Worm (Caenorhabditis elegans): Measurements from ENCODE around the gene gei-8.

The gei-8 gene

DNA sequence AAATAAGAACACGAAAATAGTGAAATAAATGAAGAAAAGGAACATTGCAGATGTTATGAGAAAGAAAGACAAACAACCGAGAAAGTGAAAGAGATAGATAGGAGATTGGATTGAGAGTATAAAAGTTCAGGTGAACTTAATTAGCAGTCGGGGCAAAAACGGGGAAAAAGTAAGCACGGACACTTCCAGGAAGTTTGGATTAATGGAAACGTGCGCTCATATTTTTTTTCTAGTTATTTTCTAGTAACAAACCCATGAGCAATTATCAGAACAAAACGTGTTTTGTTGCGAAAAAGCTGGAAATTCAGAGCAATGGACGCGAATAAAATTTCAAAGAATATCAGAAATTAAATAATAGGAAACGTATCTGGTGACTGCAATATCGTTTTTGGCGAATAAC lies 891 bp upstream of the gei-8 start:
- TF ChIP-seq lsy-2 (tag; optimal IDR thresholded peaks at IDR 0.05) (peak in 1 of 2 experiments; percentile 55), lin-11 (tag; optimal IDR thresholded peaks at IDR 0.05) (peak; percentile 12), ZK546.5 (tag; optimal IDR thresholded peaks at IDR 0.05) (no peak), mdl-1 (tag; optimal IDR thresholded peaks at IDR 0.05) (no peak), nhr-77 (tag; optimal IDR thresholded peaks at IDR 0.05) (no peak), nhr-237 (tag; optimal IDR thresholded peaks at IDR 0.05) (no peak), gmeb-1 (tag; optimal IDR thresholded peaks at IDR 0.05) (no peak), ceh-82 (tag; optimal IDR thresholded peaks at IDR 0.05) (no peak), nhr-21 (tag; optimal IDR thresholded peaks at IDR 0.05) (peak; percentile 63), blmp-1 (tag; optimal IDR thresholded peaks at IDR 0.05; ENCODE audit: insufficient read depth) (no peak), skn-1 (tag; optimal IDR thresholded peaks at IDR 0.05) (no peak)

DNA sequence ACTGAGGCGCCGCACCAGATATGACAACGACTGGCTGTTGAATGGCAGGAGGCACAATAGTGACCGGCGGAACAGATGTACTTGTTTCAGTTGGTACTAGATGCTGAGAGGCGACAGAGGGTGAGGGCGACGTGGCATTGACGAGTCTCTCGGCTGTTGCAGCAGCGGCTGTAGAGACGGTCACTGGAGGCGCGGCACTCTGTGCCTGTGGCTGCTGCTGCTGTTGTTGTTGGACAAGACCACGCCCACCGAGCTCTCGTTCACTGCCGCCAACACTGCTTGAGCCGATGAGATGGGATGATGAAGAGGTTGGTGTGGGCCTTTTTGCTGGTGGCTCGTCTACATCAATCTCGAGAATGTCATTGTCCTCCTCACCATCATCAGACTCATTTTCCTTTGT lies 3.9 kb downstream of the gei-8 start:
- TF ChIP-seq nhr-12 (tag; optimal IDR thresholded peaks at IDR 0.05) (no peak), nhr-129 (tag; optimal IDR thresholded peaks at IDR 0.05) (no peak), ceh-16 (tag; optimal IDR thresholded peaks at IDR 0.05) (no peak), ztf-11 (tag; optimal IDR thresholded peaks at IDR 0.05) (no peak), peb-1 (tag; optimal IDR thresholded peaks at IDR 0.05) (no peak), lin-13 (GFP tag; optimal IDR thresholded peaks at IDR 0.05) (no peak)

- TF ChIP-seq nhr-10 (tag; optimal IDR thresholded peaks at IDR 0.05) (no peak), peb-1 (tag; optimal IDR thresholded peaks at IDR 0.05) (no peak), ZK546.5 (tag; optimal IDR thresholded peaks at IDR 0.05) (no peak), elt-1 (tag; optimal IDR thresholded peaks at IDR 0.05) (no peak), mab-5 (tag; optimal IDR thresholded peaks at IDR 0.05) (no peak), mdl-1 (tag; optimal IDR thresholded peaks at IDR 0.05) (no peak), zag-1 (tag; optimal IDR thresholded peaks at IDR 0.05) (no peak), snpc-4 (tag; optimal IDR thresholded peaks at IDR 0.05) (no peak), nhr-23 (tag; optimal IDR thresholded peaks at IDR 0.05) (no peak), fos-1 (tag; optimal IDR thresholded peaks at IDR 0.05) (no peak)
Measured at ce11 chrIII:8115877-8116276, 5.2 kb downstream of the gei-8 start.

ce11 chrIII:8111347-8111746 lies 9.7 kb downstream of the gei-8 start:
- no peak for TF ChIP-seq nhr-6 (tag; optimal IDR thresholded peaks at IDR 0.05)
- TF ChIP-seq mab-5 (tag; optimal IDR thresholded peaks at IDR 0.05) = no peak
- TF ChIP-seq sma-9 (GFP tag; optimal IDR thresholded peaks at IDR 0.05) = no peak
- no peak for TF ChIP-seq sma-9 (tag; optimal IDR thresholded peaks at IDR 0.05)
- no peak for TF ChIP-seq lin-11 (tag; optimal IDR thresholded peaks at IDR 0.05)
- TF ChIP-seq aly-2 (tag; optimal IDR thresholded peaks at IDR 0.05) = no peak
- no peak for TF ChIP-seq ama-1 (optimal IDR thresholded peaks at IDR 0.05)
- no peak for TF ChIP-seq nhr-129 (tag; optimal IDR thresholded peaks at IDR 0.05)
- TF ChIP-seq nhr-25 (tag; optimal IDR thresholded peaks at IDR 0.05) = no peak
- TF ChIP-seq ceh-16 (tag; optimal IDR thresholded peaks at IDR 0.05) = no peak
- no peak for TF ChIP-seq dmd-4 (tag; optimal IDR thresholded peaks at IDR 0.05)
- no peak for TF ChIP-seq R02D3.7 (tag; optimal IDR thresholded peaks at IDR 0.05)
- TF ChIP-seq ZK546.5 (tag; optimal IDR thresholded peaks at IDR 0.05) = no peak
- no peak for TF ChIP-seq fos-1 (tag; optimal IDR thresholded peaks at IDR 0.05)
- TF ChIP-seq egl-27 (tag; optimal IDR thresholded peaks at IDR 0.05) = no peak
- no peak for TF ChIP-seq blmp-1 (tag; optimal IDR thresholded peaks at IDR 0.05; ENCODE audit: insufficient read depth)
- no peak for TF ChIP-seq lin-39 (tag; optimal IDR thresholded peaks at IDR 0.05)

DNA sequence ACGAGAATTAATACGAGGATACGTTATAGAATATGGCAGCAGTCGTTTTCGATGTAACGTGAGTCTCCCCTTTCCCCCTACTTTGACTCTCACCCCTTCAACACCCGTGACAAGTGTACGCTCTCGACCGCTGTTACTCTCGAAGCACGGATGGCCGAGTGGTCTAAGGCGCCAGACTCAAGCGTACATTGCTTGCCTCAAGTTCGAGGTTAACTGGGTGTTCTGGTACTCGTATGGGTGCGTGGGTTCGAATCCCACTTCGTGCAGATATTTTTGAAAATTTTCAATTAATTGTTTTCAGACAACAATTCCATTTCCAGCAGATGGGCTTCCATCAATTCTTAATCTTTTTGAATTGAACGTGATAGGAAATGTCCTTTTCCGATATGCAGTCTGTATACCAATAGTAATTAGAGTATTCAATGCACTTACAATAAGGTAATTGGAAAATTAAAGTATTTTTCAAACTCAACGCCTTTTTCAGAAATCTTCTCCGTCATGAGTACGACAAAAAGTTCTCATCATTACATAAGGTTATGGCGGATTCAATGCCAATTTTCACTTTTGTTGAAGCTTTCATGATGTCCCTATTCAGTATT lies 11.5 kb downstream of the gei-8 start:
- TF ChIP-seq sma-3 (GFP tag; optimal IDR thresholded peaks at IDR 0.05) (peak; percentile 67), mab-5 (tag; optimal IDR thresholded peaks at IDR 0.05) (no peak), nhr-10 (tag; optimal IDR thresholded peaks at IDR 0.05) (no peak), gmeb-1 (tag; optimal IDR thresholded peaks at IDR 0.05) (peak; percentile 66), lsy-2 (tag; optimal IDR thresholded peaks at IDR 0.05) (peak; percentile 73 to 81), ceh-16 (tag; optimal IDR thresholded peaks at IDR 0.05) (peak; percentile 8), nhr-129 (tag; optimal IDR thresholded peaks at IDR 0.05) (peak; percentile 84), fos-1 (tag; optimal IDR thresholded peaks at IDR 0.05) (peak; percentile 33), unc-39 (tag; optimal IDR thresholded peaks at IDR 0.05) (no peak), C34F6.9 (tag; optimal IDR thresholded peaks at IDR 0.05) (peak; percentile 75), lin-39 (tag; optimal IDR thresholded peaks at IDR 0.05) (no peak), nhr-25 (tag; optimal IDR thresholded peaks at IDR 0.05) (peak; percentile 20), F13H6.1 (tag; optimal IDR thresholded peaks at IDR 0.05) (peak; percentile 63), mdl-1 (tag; optimal IDR thresholded peaks at IDR 0.05) (no peak), sem-4 (tag; optimal IDR thresholded peaks at IDR 0.05) (peak; percentile 48), nhr-11 (tag; optimal IDR thresholded peaks at IDR 0.05) (no peak), nhr-21 (tag; optimal IDR thresholded peaks at IDR 0.05) (peak; percentile 82), nhr-77 (tag; optimal IDR thresholded peaks at IDR 0.05) (no peak), R02D3.7 (tag; optimal IDR thresholded peaks at IDR 0.05) (no peak), ZK546.5 (tag; optimal IDR thresholded peaks at IDR 0.05) (no peak), alr-1 (tag; optimal IDR thresholded peaks at IDR 0.05) (no peak), unc-55 (GFP tag; optimal IDR thresholded peaks at IDR 0.05) (peak; percentile 59), nhr-23 (tag; optimal IDR thresholded peaks at IDR 0.05) (no peak), lin-13 (GFP tag; optimal IDR thresholded peaks at IDR 0.05) (peak; percentile 70), blmp-1 (tag; optimal IDR thresholded peaks at IDR 0.05; ENCODE audit: insufficient read depth) (no peak), peb-1 (tag; optimal IDR thresholded peaks at IDR 0.05) (no peak), mbf-1 (tag; optimal IDR thresholded peaks at IDR 0.05) (no peak), ztf-11 (tag; optimal IDR thresholded peaks at IDR 0.05) (no peak), ztf-1 (GFP tag; conservative IDR thresholded peaks at IDR 0.05) (no peak)
